Worm (Caenorhabditis elegans) whole organism, L4 larva: ENCODE data around the gene fbxa-135.

Experiments
- D1046.2 ChIP-seq: fragments of 200-800 bp; sonication (Bioruptor generic); IDR thresholded peaks from 2 replicates; pipeline ENCODE4 v1.3.6; 2022; ENCODE audit warnings: missing genetic modification characterization, missing compliant biosample characterization
- F37D6.2 ChIP-seq: sonication (generic microtip); optimal IDR thresholded peaks from 2 replicates; lab custom pipeline; 2016; ENCODE audit warnings: mild to moderate bottlenecking, missing genetic modification characterization, missing compliant biosample characterization
- T20F7.1 ChIP-seq: fragments of 200-800 bp; sonication (Bioruptor generic); optimal IDR thresholded peaks from 2 replicates; lab custom pipeline; 2018; ENCODE audit warnings: mild to moderate bottlenecking, missing genetic modification characterization, missing compliant biosample characterization
- ZK337.2 ChIP-seq: fragments of 200-800 bp; sonication (Bioruptor generic); IDR thresholded peaks from 2 replicates; pipeline ENCODE4 v1.3.6; 2022; ENCODE audit warnings: missing genetic modification reagents, missing genetic modification characterization, missing compliant biosample characterization
- aha-1 ChIP-seq: fragments of 150-350 bp; peaks from one replicate; lab custom pipeline; 2014; ENCODE audit warnings: missing biosample characterization, missing genetic modification characterization
- ama-1 ChIP-seq: fragments of 150-350 bp; optimal IDR thresholded peaks from 2 replicates; lab custom pipeline; 2014; ENCODE audit warnings: inconsistent platforms, mixed read lengths
- attf-4 ChIP-seq: sonication (generic microtip); optimal IDR thresholded peaks from 3 replicates; lab custom pipeline; 2017; ENCODE audit warnings: missing biosample characterization, missing genetic modification characterization
- ceh-20 ChIP-seq: fragments of 200-800 bp; sonication (Bioruptor generic); IDR thresholded peaks from 2 replicates; pipeline ENCODE4 v1.3.6; 2022; ENCODE audit warnings: missing genetic modification reagents, missing genetic modification characterization, missing compliant biosample characterization
- ceh-28 ChIP-seq: fragments of 150-350 bp; optimal IDR thresholded peaks from 2 replicates; lab custom pipeline; 2014; ENCODE audit warnings: missing biosample characterization, missing genetic modification reagents, missing genetic modification characterization
- ceh-32 ChIP-seq: sonication (generic microtip); optimal IDR thresholded peaks from 2 replicates; lab custom pipeline; 2016; ENCODE audit warnings: mild to moderate bottlenecking, missing genetic modification characterization, missing compliant biosample characterization; ENCODE audit not compliant: poor library complexity
- ceh-62 ChIP-seq: sonication (generic microtip); optimal IDR thresholded peaks from 2 replicates; lab custom pipeline; 2017; ENCODE audit warnings: missing biosample characterization, missing genetic modification characterization
- ceh-82 ChIP-seq: sonication (generic microtip); optimal IDR thresholded peaks from 2 replicates; lab custom pipeline; 2017; ENCODE audit warnings: missing biosample characterization, missing genetic modification characterization
- ces-1 ChIP-seq: fragments of 150-350 bp; sonication (generic microtip); optimal IDR thresholded peaks from 4 replicates; lab custom pipeline; 2014; ENCODE audit warnings: missing biosample characterization, missing genetic modification reagents, missing genetic modification characterization
- daf-12 ChIP-seq: fragments of 150-350 bp; optimal IDR thresholded peaks from 2 replicates; lab custom pipeline; 2014; ENCODE audit warnings: missing biosample characterization, missing genetic modification reagents, missing genetic modification characterization
- daf-16 ChIP-seq, 3 experiments: sonication (generic microtip); optimal IDR thresholded peaks; 2 replicates each; lab custom pipeline; 2016 to 2017; ENCODE audit warnings: missing genetic modification characterization in 3 of 3, missing genetic modification reagents in 3 of 3, mild to moderate bottlenecking in 2 of 3, missing compliant biosample characterization in 2 of 3, missing biosample characterization in 1 of 3, moderate library complexity in 1 of 3
- daf-19 ChIP-seq: fragments of 200-800 bp; sonication (Bioruptor generic); conservative IDR thresholded peaks from 2 replicates; pipeline ENCODE4 v1.3.6; 2022; ENCODE audit warnings: missing genetic modification characterization, missing compliant biosample characterization
- dmd-6 ChIP-seq: fragments of 200-800 bp; sonication (Bioruptor generic); IDR thresholded peaks from 2 replicates; pipeline ENCODE4 v1.3.6; 2022; ENCODE audit warnings: missing genetic modification reagents, missing genetic modification characterization, missing compliant biosample characterization
- dpl-1 ChIP-seq: fragments of 150-350 bp; optimal IDR thresholded peaks from 2 replicates; lab custom pipeline; 2014; ENCODE audit warnings: missing biosample characterization, missing genetic modification reagents, missing genetic modification characterization
- dve-1 ChIP-seq: sonication (generic microtip); optimal IDR thresholded peaks from 2 replicates; lab custom pipeline; 2017; ENCODE audit warnings: antibody characterized with exemption, mild to moderate bottlenecking, missing genetic modification characterization, missing compliant biosample characterization; ENCODE audit not compliant: insufficient read depth
- fos-1 ChIP-seq: fragments of 150-350 bp; optimal IDR thresholded peaks from 2 replicates; lab custom pipeline; 2014; ENCODE audit warnings: missing biosample characterization, missing genetic modification characterization
- hlh-30 ChIP-seq: sonication (generic microtip); optimal IDR thresholded peaks from 2 replicates; lab custom pipeline; 2017; ENCODE audit warnings: antibody characterized with exemption, mild to moderate bottlenecking, missing genetic modification characterization, missing compliant biosample characterization; ENCODE audit not compliant: insufficient read depth
- hmg-1.1 ChIP-seq: fragments of 200-800 bp; sonication (Bioruptor generic); IDR thresholded peaks from 2 replicates; pipeline ENCODE4 v1.3.6; 2022; ENCODE audit warnings: missing genetic modification reagents, missing genetic modification characterization, missing compliant biosample characterization
- jun-1 ChIP-seq: fragments of 150-350 bp; optimal IDR thresholded peaks from 2 replicates; lab custom pipeline; 2014; ENCODE audit warnings: missing biosample characterization, missing genetic modification reagents, missing genetic modification characterization
- lin-13 ChIP-seq: fragments of 150-350 bp; optimal IDR thresholded peaks from 2 replicates; lab custom pipeline; 2014; ENCODE audit warnings: missing biosample characterization, missing genetic modification reagents, missing genetic modification characterization
- madf-9 ChIP-seq: fragments of 200-800 bp; sonication (Bioruptor generic); conservative IDR thresholded peaks from 2 replicates; pipeline ENCODE4 v1.3.6; 2022; ENCODE audit warnings: missing genetic modification reagents, missing genetic modification characterization, missing compliant biosample characterization
- mxl-2 ChIP-seq: fragments of 200-800 bp; sonication (Bioruptor generic); conservative IDR thresholded peaks from 2 replicates; pipeline ENCODE4 v1.3.6; 2022; ENCODE audit warnings: missing genetic modification reagents, missing genetic modification characterization, missing compliant biosample characterization
- nhr-10 ChIP-seq: fragments of 150-350 bp; optimal IDR thresholded peaks from 2 replicates; lab custom pipeline; 2014; ENCODE audit warnings: missing biosample characterization, missing genetic modification characterization
- nhr-11 ChIP-seq: fragments of 150-350 bp; optimal IDR thresholded peaks from 2 replicates; lab custom pipeline; 2014; ENCODE audit warnings: missing biosample characterization, missing genetic modification characterization
- nhr-28 ChIP-seq: fragments of 150-350 bp; optimal IDR thresholded peaks from 2 replicates; lab custom pipeline; 2014; ENCODE audit warnings: missing biosample characterization, missing genetic modification characterization
- nhr-48 ChIP-seq: sonication (generic microtip); optimal IDR thresholded peaks from 2 replicates; lab custom pipeline; 2016; ENCODE audit warnings: mild to moderate bottlenecking, missing genetic modification characterization, missing compliant biosample characterization
- nhr-6 ChIP-seq: fragments of 150-350 bp; optimal IDR thresholded peaks from 2 replicates; lab custom pipeline; 2014; ENCODE audit warnings: missing biosample characterization, missing genetic modification characterization
- nhr-77 ChIP-seq: fragments of 150-350 bp; optimal IDR thresholded peaks from 2 replicates; lab custom pipeline; 2014; ENCODE audit warnings: missing biosample characterization, missing genetic modification characterization
- pqm-1 ChIP-seq: sonication (generic microtip); optimal IDR thresholded peaks from 2 replicates; lab custom pipeline; 2017; ENCODE audit warnings: missing biosample characterization, missing genetic modification characterization
- sdz-12 ChIP-seq: fragments of 200-800 bp; sonication (Bioruptor generic); optimal IDR thresholded peaks from 2 replicates; lab custom pipeline; 2018; ENCODE audit warnings: mild to moderate bottlenecking, missing genetic modification characterization, missing compliant biosample characterization
- snpc-4 ChIP-seq: fragments of 150-350 bp; optimal IDR thresholded peaks from 2 replicates; lab custom pipeline; 2014; ENCODE audit warnings: missing biosample characterization, missing genetic modification characterization
- unc-39 ChIP-seq: sonication (generic microtip); optimal IDR thresholded peaks from 2 replicates; lab custom pipeline; 2017; ENCODE audit warnings: missing biosample characterization, missing genetic modification characterization
- zfp-2 ChIP-seq: sonication (generic microtip); optimal IDR thresholded peaks from 2 replicates; lab custom pipeline; 2016; ENCODE audit warnings: mild to moderate bottlenecking, missing genetic modification characterization, missing compliant biosample characterization
- zip-11 ChIP-seq: fragments of 200-800 bp; sonication (Bioruptor generic); IDR thresholded peaks from 2 replicates; pipeline ENCODE4 v1.3.6; 2022; ENCODE audit warnings: missing genetic modification characterization, missing compliant biosample characterization

fbxa-135 gene

ce11 chrV:15433654-15434053 lies 31.6 kb downstream of the fbxa-135 start:
- peak; percentile 56; the same call in 1 of the 2 replicates for TF ChIP-seq mxl-2 (GFP tag; lab: Robert Waterston, UW)
- TF ChIP-seq aha-1 = peak; percentile 38
- TF ChIP-seq, all 104 proteins: peak for 2; not testable (repeated sequence) for 102

ce11 chrV:15434647-15435046 lies 32.6 kb downstream of the fbxa-135 start:
- TF ChIP-seq daf-16 (GFP tag; optimal IDR thresholded peaks at IDR 0.05; lab: Kevin White, UChicago) (no peak), daf-16 (tag; optimal IDR thresholded peaks at IDR 0.05; lab: Kevin White, UChicago) (peak; percentile 53), nhr-11 (tag; lab: Kevin White, UChicago) (no peak), pqm-1 (peak; percentile 57), T20F7.1 (GFP tag; lab: Kevin White, UChicago) (no peak)
- TF ChIP-seq, all 104 proteins: peak for 2

ce11 chrV:15436133-15436532 lies 34.1 kb downstream of the fbxa-135 start:
- no peak for TF ChIP-seq daf-16 (GFP tag; optimal IDR thresholded peaks at IDR 0.05; lab: Kevin White, UChicago)
- peak; percentile 71 for TF ChIP-seq daf-16 (tag; optimal IDR thresholded peaks at IDR 0.05; lab: Kevin White, UChicago)
- TF ChIP-seq daf-12 (tag; lab: Kevin White, UChicago) = no peak
- TF ChIP-seq attf-4 = no peak
- TF ChIP-seq dpl-1 = no peak
- peak; percentile 88 for TF ChIP-seq pqm-1
- TF ChIP-seq ama-1 (lab: Kevin White, UChicago) = no peak
- no peak for TF ChIP-seq ceh-82 (tag; lab: Kevin White, UChicago)
- TF ChIP-seq ceh-20 (GFP tag; lab: Robert Waterston, UW) = no peak
- TF ChIP-seq nhr-48 (tag; lab: Kevin White, UChicago) = peak; percentile 25
- TF ChIP-seq ceh-32 = no peak
- no peak for TF ChIP-seq sdz-12 (GFP tag; lab: Kevin White, UChicago)
- peak; percentile 66 for TF ChIP-seq nhr-6 (tag; lab: Kevin White, UChicago)
- TF ChIP-seq nhr-77 (tag; lab: Kevin White, UChicago) = peak; percentile 10
- no peak for TF ChIP-seq unc-39
- peak; percentile 95; the same call in 1 of the 2 replicates for TF ChIP-seq dmd-6 (GFP tag; lab: Robert Waterston, UW)
- no peak for TF ChIP-seq hlh-30 (tag; lab: Kevin White, UChicago)
- no peak for TF ChIP-seq daf-19 (GFP tag; lab: Robert Waterston, UW)
- TF ChIP-seq dve-1 (tag; lab: Kevin White, UChicago) = peak; percentile 51
- peak; percentile 72 for TF ChIP-seq nhr-28 (tag; lab: Kevin White, UChicago)
- TF ChIP-seq F37D6.2 = no peak

ce11 chrV:15442384-15442783 lies 40.3 kb downstream of the fbxa-135 start:
- TF ChIP-seq zip-11 (GFP tag; lab: Robert Waterston, UW) = no peak
- TF ChIP-seq D1046.2 (GFP tag; lab: Robert Waterston, UW) = no peak
- no peak for TF ChIP-seq ceh-62 (tag; lab: Kevin White, UChicago)
- no peak for TF ChIP-seq ces-1
- TF ChIP-seq nhr-10 (tag; lab: Kevin White, UChicago) = no peak
- no peak for TF ChIP-seq daf-12 (tag; lab: Kevin White, UChicago)
- TF ChIP-seq lin-13 (GFP tag; lab: Kevin White, UChicago) = no peak
- TF ChIP-seq ZK337.2 (GFP tag; lab: Robert Waterston, UW) = no peak
- no peak for TF ChIP-seq ceh-28 (tag; lab: Kevin White, UChicago)
- TF ChIP-seq attf-4 = no peak
- TF ChIP-seq pqm-1 = no peak
- TF ChIP-seq hmg-1.1 (GFP tag; lab: Robert Waterston, UW) = no peak
- TF ChIP-seq zfp-2 (tag; lab: Kevin White, UChicago) = no peak
- no peak for TF ChIP-seq jun-1 (tag; lab: Kevin White, UChicago)
- no peak for TF ChIP-seq madf-9 (GFP tag; lab: Robert Waterston, UW)
- TF ChIP-seq fos-1 (tag; lab: Kevin White, UChicago) = no peak
- no peak for TF ChIP-seq snpc-4 (tag; lab: Kevin White, UChicago)
